Worm (Caenorhabditis elegans) whole organism, L1 larva: Measurements from ENCODE around the gene Y53F4B.9.
"Not testable (repeated sequence)": the region's sequence is repeated elsewhere in the genome, so short reads cannot be mapped to it uniquely, and the experiment has no call there.

ENCODE experiments used
- ceh-90 ChIP-seq: sonication (generic microtip); optimal IDR thresholded peaks from 2 replicates; lab custom pipeline; 2016; ENCODE audit warnings: missing genetic modification characterization, missing compliant biosample characterization
- nhr-12 ChIP-seq: sonication (generic microtip); optimal IDR thresholded peaks from 2 replicates; lab custom pipeline; 2017; ENCODE audit warnings: missing biosample characterization, missing genetic modification characterization
- nhr-237 ChIP-seq: fragments of 150-350 bp; optimal IDR thresholded peaks from 2 replicates; lab custom pipeline; 2014; ENCODE audit warnings: missing biosample characterization, missing genetic modification characterization
- nhr-90 ChIP-seq: sonication (generic microtip); optimal IDR thresholded peaks from 2 replicates; lab custom pipeline; 2016; ENCODE audit warnings: mild to moderate bottlenecking, missing genetic modification characterization, missing compliant biosample characterization; ENCODE audit not compliant: poor library complexity
- pqm-1 ChIP-seq: sonication (generic microtip); optimal IDR thresholded peaks from 3 replicates; lab custom pipeline; 2017; ENCODE audit warnings: missing biosample characterization, missing genetic modification characterization
- sox-4 ChIP-seq: sonication (generic microtip); optimal IDR thresholded peaks from 2 replicates; lab custom pipeline; 2016; ENCODE audit warnings: missing genetic modification characterization, missing compliant biosample characterization
- unc-130 ChIP-seq: fragments of 150-350 bp; optimal IDR thresholded peaks from 2 replicates; lab custom pipeline; 2017; ENCODE audit warnings: missing biosample characterization, missing genetic modification characterization, inconsistent platforms
- unc-62 ChIP-seq: fragments of 150-350 bp; optimal IDR thresholded peaks from 2 replicates; lab custom pipeline; 2014; ENCODE audit warnings: missing biosample characterization, missing genetic modification reagents, missing genetic modification characterization

ce11 chrII:14988171-14988570, 22.0 kb downstream of the Y53F4B.9 start, which contains the start of gene Y53F4B.43:
- TF ChIP-seq ceh-90 (tag; lab: Kevin White, UChicago); unc-62 (GFP tag; lab: Kevin White, UChicago); pqm-1; nhr-90 (tag; lab: Kevin White, UChicago); sox-4 (tag; lab: Kevin White, UChicago); unc-130 (tag; lab: Kevin White, UChicago); nhr-12 (tag; lab: Kevin White, UChicago); nhr-237 (tag; lab: Kevin White, UChicago): not testable (repeated sequence)
